Worm (Caenorhabditis elegans): Measurements from ENCODE around the gene Y75B12A.2.

DNA sequence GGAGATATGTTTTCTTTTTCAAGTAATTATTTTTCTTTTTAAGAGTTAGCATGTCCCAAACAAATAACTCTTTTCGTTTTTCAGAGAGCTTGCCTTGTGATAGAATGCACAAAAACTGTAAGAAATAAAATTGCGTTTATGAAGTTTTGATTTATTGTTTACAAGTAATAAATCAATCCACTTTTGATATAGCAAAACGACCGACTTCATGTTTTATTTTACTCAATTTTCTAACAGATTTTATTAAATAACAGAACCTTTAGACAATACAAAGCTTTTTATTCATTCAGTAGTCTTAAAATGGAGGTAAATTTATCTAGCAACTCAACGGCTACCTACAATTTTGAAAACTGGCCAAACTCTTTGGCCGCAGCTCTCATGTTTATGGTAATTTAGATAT lies 14.6 kb upstream of the Y75B12A.2 start, which contains the start of gene srx-78:
- no peak for TF ChIP-seq him-1 (tag; optimal IDR thresholded peaks at IDR 0.05)
- TF ChIP-seq dao-5 (tag; optimal IDR thresholded peaks at IDR 0.05), result no peak
- no peak for TF ChIP-seq W03F9.2 (tag; optimal IDR thresholded peaks at IDR 0.05)
